Worm (Caenorhabditis elegans): Measurements from ENCODE around the gene srbc-16.

ce11 chrV:2149432-2149831 is 32.4 kb upstream of the srbc-16 start, which contains the start of gene C45H4.21:
- no peak for TF ChIP-seq dao-5 (tag; optimal IDR thresholded peaks at IDR 0.05)
- TF ChIP-seq him-1 (tag; optimal IDR thresholded peaks at IDR 0.05) = no peak

Data from whole organism, L4/young adult.